Worm (Caenorhabditis elegans) whole organism, young adult: ENCODE results near the gene npp-20.

ENCODE experiments used
- F23B12.7 ChIP-seq: sonication (generic microtip); optimal IDR thresholded peaks from 2 replicates; lab custom pipeline; 2017; ENCODE audit warnings: missing genetic modification characterization, mild to moderate bottlenecking, missing compliant biosample characterization, antibody characterized with exemption, moderate library complexity; ENCODE audit not compliant: insufficient read depth
- F55B11.4 ChIP-seq: sonication (generic microtip); optimal IDR thresholded peaks from 2 replicates; lab custom pipeline; 2016; ENCODE audit warnings: missing compliant biosample characterization, missing genetic modification characterization, borderline replicate concordance; ENCODE audit not compliant: insufficient read depth
- K12H6.12 ChIP-seq: fragments of 200-800 bp; sonication (Bioruptor generic); optimal IDR thresholded peaks from 2 replicates; lab custom pipeline; 2018; ENCODE audit warnings: mild to moderate bottlenecking, missing genetic modification characterization, missing compliant biosample characterization
- Y53F4B.3 ChIP-seq: fragments of 200-800 bp; sonication (Bioruptor generic); IDR thresholded peaks from 2 replicates; pipeline ENCODE4 v1.3.6; 2022; ENCODE audit warnings: missing genetic modification reagents, missing genetic modification characterization, missing compliant biosample characterization
- Y79H2A.3 ChIP-seq: fragments of 200-800 bp; sonication (Bioruptor generic); conservative IDR thresholded peaks from 2 replicates; pipeline ENCODE4 v1.3.6; 2022; ENCODE audit warnings: missing genetic modification reagents, missing genetic modification characterization, missing compliant biosample characterization
- Y95B8A.8 ChIP-seq: fragments of 200-800 bp; sonication (Bioruptor generic); IDR thresholded peaks from 2 replicates; pipeline ENCODE4 v1.3.6; 2022; ENCODE audit warnings: missing genetic modification reagents, missing genetic modification characterization, missing compliant biosample characterization
- ZK185.1 ChIP-seq: sonication (generic microtip); optimal IDR thresholded peaks from 2 replicates; lab custom pipeline; 2016; ENCODE audit warnings: mild to moderate bottlenecking, missing genetic modification characterization, missing compliant biosample characterization; ENCODE audit not compliant: poor library complexity, severe bottlenecking
- aptf-2 ChIP-seq: fragments of 200-800 bp; sonication (Bioruptor generic); conservative IDR thresholded peaks from 2 replicates; pipeline ENCODE4 v1.3.6; 2022; ENCODE audit warnings: missing genetic modification reagents, missing genetic modification characterization, missing compliant biosample characterization
- aptf-3 ChIP-seq: fragments of 200-800 bp; sonication (Bioruptor generic); IDR thresholded peaks from 2 replicates; pipeline ENCODE4 v1.3.6; 2022; ENCODE audit warnings: missing genetic modification characterization, missing compliant biosample characterization
- athp-1 ChIP-seq: sonication (generic microtip); optimal IDR thresholded peaks from 2 replicates; lab custom pipeline; 2017; ENCODE audit warnings: mild to moderate bottlenecking, missing genetic modification characterization, missing compliant biosample characterization
- attf-3 ChIP-seq: fragments of 200-800 bp; sonication (Bioruptor generic); conservative IDR thresholded peaks from 2 replicates; pipeline ENCODE4 v1.3.6; 2022; ENCODE audit warnings: missing genetic modification reagents, missing genetic modification characterization, missing compliant biosample characterization
- attf-6 ChIP-seq: fragments of 200-800 bp; sonication (Bioruptor generic); IDR thresholded peaks from 2 replicates; pipeline ENCODE4 v1.3.6; 2022; ENCODE audit warnings: missing genetic modification reagents, missing genetic modification characterization, missing compliant biosample characterization
- bed-2 ChIP-seq: fragments of 200-800 bp; sonication (Bioruptor generic); IDR thresholded peaks from 2 replicates; pipeline ENCODE4 v1.3.6; 2022; ENCODE audit warnings: missing genetic modification reagents, missing genetic modification characterization, missing compliant biosample characterization
- ccch-3 ChIP-seq: fragments of 200-800 bp; sonication (Bioruptor generic); optimal IDR thresholded peaks from 2 replicates; lab custom pipeline; 2018; ENCODE audit warnings: mild to moderate bottlenecking, missing genetic modification characterization, missing compliant biosample characterization
- cebp-1 ChIP-seq, 2 experiments: fragments of 200-800 bp in 1 of 2; sonication (Bioruptor generic) in 1 of 2; sonication (generic microtip) in 1 of 2; IDR thresholded peaks in 1 of 2; optimal IDR thresholded peaks in 1 of 2; 2 replicates each; pipeline versions ENCODE4 v1.3.6 to Lab custom; 2017 to 2022; ENCODE audit warnings: missing compliant biosample characterization in 2 of 2, missing genetic modification characterization in 2 of 2, mild to moderate bottlenecking in 1 of 2, missing genetic modification reagents in 1 of 2, moderate library complexity in 1 of 2
- ceh-27 ChIP-seq: fragments of 200-800 bp; sonication (Bioruptor generic); optimal IDR thresholded peaks from 2 replicates; lab custom pipeline; 2018; ENCODE audit warnings: mild to moderate bottlenecking, missing genetic modification characterization, moderate library complexity, missing compliant biosample characterization
- ceh-58 ChIP-seq: fragments of 200-800 bp; sonication (Bioruptor generic); IDR thresholded peaks from 2 replicates; pipeline ENCODE4 v1.3.6; 2022; ENCODE audit warnings: missing genetic modification characterization, missing compliant biosample characterization
- ceh-91 ChIP-seq: fragments of 200-800 bp; sonication (Bioruptor generic); IDR thresholded peaks from 2 replicates; pipeline ENCODE4 v1.3.6; 2022; ENCODE audit warnings: missing genetic modification reagents, missing genetic modification characterization, missing compliant biosample characterization
- die-1 ChIP-seq: sonication (generic microtip); optimal IDR thresholded peaks from 2 replicates; lab custom pipeline; 2016; ENCODE audit warnings: missing genotype, mild to moderate bottlenecking, missing genetic modification characterization, missing compliant biosample characterization
- dpff-1 ChIP-seq: sonication (generic microtip); optimal IDR thresholded peaks from 2 replicates; lab custom pipeline; 2017; ENCODE audit warnings: mild to moderate bottlenecking, missing genetic modification characterization, missing compliant biosample characterization
- egl-18 ChIP-seq: fragments of 200-800 bp; sonication (Bioruptor generic); IDR thresholded peaks from 2 replicates; pipeline ENCODE4 v1.3.6; 2022; ENCODE audit warnings: missing genetic modification reagents, missing genetic modification characterization, missing compliant biosample characterization
- fkh-3 ChIP-seq: sonication (generic microtip); optimal IDR thresholded peaks from 2 replicates; lab custom pipeline; 2016; ENCODE audit warnings: mild to moderate bottlenecking, missing genetic modification characterization, missing compliant biosample characterization
- gei-17 ChIP-seq: fragments of 200-800 bp; sonication (Bioruptor generic); optimal IDR thresholded peaks from 2 replicates; lab custom pipeline; 2018; ENCODE audit warnings: mild to moderate bottlenecking, missing genetic modification characterization, missing compliant biosample characterization
- hmg-20 ChIP-seq: fragments of 200-800 bp; sonication (Bioruptor generic); IDR thresholded peaks from 2 replicates; pipeline ENCODE4 v1.3.6; 2022; ENCODE audit warnings: missing genetic modification reagents, missing genetic modification characterization, missing compliant biosample characterization
- hrde-1 ChIP-seq: sonication (generic microtip); optimal IDR thresholded peaks from 2 replicates; lab custom pipeline; 2016; ENCODE audit warnings: missing genetic modification characterization, mild to moderate bottlenecking, missing compliant biosample characterization, moderate library complexity, missing genotype, missing genetic modification reagents, borderline replicate concordance
- hsf-1 ChIP-seq: fragments of 200-800 bp; sonication (Bioruptor generic); IDR thresholded peaks from 2 replicates; pipeline ENCODE4 v1.3.6; 2022; ENCODE audit warnings: missing genetic modification reagents, missing genetic modification characterization, missing compliant biosample characterization
- let-607 ChIP-seq, 2 experiments: fragments of 200-800 bp in 1 of 2; sonication (Bioruptor generic) in 1 of 2; sonication (generic microtip) in 1 of 2; optimal IDR thresholded peaks; 2 replicates each; lab custom pipeline; 2016 to 2018; ENCODE audit warnings: mild to moderate bottlenecking in 2 of 2, missing compliant biosample characterization in 2 of 2, missing genetic modification characterization in 2 of 2, moderate library complexity in 2 of 2, missing genotype in 1 of 2
- lin-54 ChIP-seq: fragments of 200-800 bp; sonication (Bioruptor generic); optimal IDR thresholded peaks from 2 replicates; lab custom pipeline; 2018; ENCODE audit warnings: mild to moderate bottlenecking, missing genetic modification characterization, missing compliant biosample characterization
- madf-10 ChIP-seq: sonication (generic microtip); optimal IDR thresholded peaks from 2 replicates; lab custom pipeline; 2016; ENCODE audit warnings: mild to moderate bottlenecking, missing genetic modification characterization, missing compliant biosample characterization
- madf-3 ChIP-seq: fragments of 200-800 bp; sonication (Bioruptor generic); IDR thresholded peaks from 2 replicates; pipeline ENCODE4 v1.3.6; 2022; ENCODE audit warnings: missing genetic modification reagents, missing genetic modification characterization, missing compliant biosample characterization
- mcd-1 ChIP-seq: fragments of 200-800 bp; sonication (Bioruptor generic); IDR thresholded peaks from 2 replicates; pipeline ENCODE4 v1.3.6; 2022; ENCODE audit warnings: missing genetic modification reagents, missing genetic modification characterization, missing compliant biosample characterization
- mel-28 ChIP-seq: sonication (generic microtip); optimal IDR thresholded peaks from 2 replicates; lab custom pipeline; 2016; ENCODE audit warnings: borderline replicate concordance, mild to moderate bottlenecking, missing genetic modification characterization, missing compliant biosample characterization
- mes-4 ChIP-seq: sonication (generic microtip); optimal IDR thresholded peaks from 2 replicates; lab custom pipeline; 2016; ENCODE audit warnings: missing genotype, missing genetic modification characterization, missing compliant biosample characterization
- nfya-1 ChIP-seq: sonication (generic microtip); optimal IDR thresholded peaks from 2 replicates; lab custom pipeline; 2017; ENCODE audit warnings: antibody characterized with exemption, missing compliant biosample characterization, missing genetic modification characterization, borderline replicate concordance; ENCODE audit not compliant: insufficient read depth
- nhr-179 ChIP-seq: sonication (generic microtip); optimal IDR thresholded peaks from 2 replicates; lab custom pipeline; 2016; ENCODE audit warnings: mild to moderate bottlenecking, missing genetic modification characterization, missing compliant biosample characterization
- nhr-27 ChIP-seq: fragments of 200-800 bp; sonication (Bioruptor generic); optimal IDR thresholded peaks from 2 replicates; lab custom pipeline; 2018; ENCODE audit warnings: mild to moderate bottlenecking, missing genetic modification characterization, moderate library complexity, missing compliant biosample characterization
- pha-4 ChIP-seq: fragments of 150-350 bp; sonication (generic microtip); optimal IDR thresholded peaks from 2 replicates; lab custom pipeline; 2014; ENCODE audit warnings: missing biosample characterization, missing genetic modification reagents, missing genetic modification characterization
- rec-8 ChIP-seq, 2 experiments: sonication (generic microtip); optimal IDR thresholded peaks; 2 replicates each; lab custom pipeline; 2016; ENCODE audit warnings: mild to moderate bottlenecking in 2 of 2, missing genetic modification characterization in 2 of 2, missing genetic modification reagents in 2 of 2, missing genotype in 2 of 2, missing biosample characterization in 1 of 2, missing compliant biosample characterization in 1 of 2, moderate library complexity in 1 of 2
- rpc-1 ChIP-seq, 2 experiments: fragments of 150-350 bp in 1 of 2; sonication (generic microtip) in 1 of 2; optimal IDR thresholded peaks; 2 replicates each; lab custom pipeline; 2014 to 2018; ENCODE audit warnings: missing biosample characterization in 1 of 2, missing genetic modification characterization in 1 of 2, missing genetic modification reagents in 1 of 2, missing genotype in 1 of 2
- sdz-38 ChIP-seq: sonication (generic microtip); optimal IDR thresholded peaks from 2 replicates; lab custom pipeline; 2016; ENCODE audit warnings: missing genotype, missing genetic modification characterization, missing compliant biosample characterization
- snpc-3.4 ChIP-seq: sonication (generic microtip); optimal IDR thresholded peaks from 2 replicates; lab custom pipeline; 2017; ENCODE audit warnings: missing genetic modification characterization, mild to moderate bottlenecking, missing compliant biosample characterization, antibody characterized with exemption, moderate library complexity, missing genotype, missing genetic modification reagents
- somi-1 ChIP-seq: fragments of 200-800 bp; sonication (Bioruptor generic); optimal IDR thresholded peaks from 2 replicates; lab custom pipeline; 2018; ENCODE audit warnings: mild to moderate bottlenecking, missing genetic modification characterization, missing compliant biosample characterization
- xnd-1 ChIP-seq: sonication (generic microtip); optimal IDR thresholded peaks from 2 replicates; lab custom pipeline; 2016; ENCODE audit warnings: missing genotype, missing genetic modification reagents, missing genetic modification characterization, missing compliant biosample characterization
- zfh-2 ChIP-seq: fragments of 200-800 bp; sonication (Bioruptor generic); conservative IDR thresholded peaks from 2 replicates; pipeline ENCODE4 v1.3.6; 2022; ENCODE audit warnings: missing genetic modification reagents, missing genetic modification characterization, missing compliant biosample characterization
- ztf-18 ChIP-seq: sonication (generic microtip); optimal IDR thresholded peaks from 2 replicates; lab custom pipeline; 2016; ENCODE audit warnings: missing genotype, mild to moderate bottlenecking, missing genetic modification characterization, missing compliant biosample characterization
- ztf-26 ChIP-seq: sonication (generic microtip); optimal IDR thresholded peaks from 2 replicates; lab custom pipeline; 2017; ENCODE audit warnings: missing genetic modification characterization, missing compliant biosample characterization
- ztf-3 ChIP-seq: fragments of 200-800 bp; sonication (Bioruptor generic); optimal IDR thresholded peaks from 2 replicates; lab custom pipeline; 2018; ENCODE audit warnings: mild to moderate bottlenecking, missing genetic modification characterization, missing compliant biosample characterization

Gene npp-20

DNA sequence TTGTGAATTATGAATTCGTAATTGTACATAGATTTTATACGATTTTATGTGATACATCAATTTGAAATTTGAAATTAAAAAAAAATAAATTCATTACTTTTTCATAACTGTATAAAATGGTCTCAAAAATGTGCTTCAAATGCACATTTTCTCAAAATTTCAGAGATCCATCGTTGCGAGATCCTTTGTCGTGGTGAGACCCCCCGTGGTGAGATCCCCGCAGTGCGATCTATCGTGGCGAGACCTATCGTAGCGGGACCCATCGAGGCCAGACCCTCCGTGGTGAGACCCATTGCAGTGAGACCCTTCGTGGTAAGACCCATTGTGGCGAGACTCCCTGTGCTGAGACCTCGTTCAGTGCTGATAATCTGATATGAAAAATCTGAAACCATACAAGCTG, 36.4 kb downstream of the npp-20 start (continued):
- TF ChIP-seq nfya-1 (tag; lab: Kevin White, UChicago): no peak
- no peak for TF ChIP-seq egl-18 (GFP tag; lab: Robert Waterston, UW)
- TF ChIP-seq gei-17 (GFP tag; lab: Kevin White, UChicago): no peak
- no peak for TF ChIP-seq attf-6 (GFP tag; lab: Robert Waterston, UW)
- TF ChIP-seq die-1 (tag; lab: Kevin White, UChicago): no peak
- TF ChIP-seq ceh-58 (GFP tag; lab: Robert Waterston, UW): no peak
- TF ChIP-seq rec-8 (tag; optimal IDR thresholded peaks at IDR 0.05; lab: Kevin White, UChicago): no peak
- TF ChIP-seq dpff-1 (tag; lab: Kevin White, UChicago): no peak
- no peak for TF ChIP-seq fkh-3 (tag; lab: Kevin White, UChicago)
- no peak for TF ChIP-seq aptf-2 (GFP tag; lab: Robert Waterston, UW)
- TF ChIP-seq bed-2 (GFP tag; lab: Robert Waterston, UW): no peak
- no peak for TF ChIP-seq sdz-38 (tag; lab: Kevin White, UChicago)
- no peak for TF ChIP-seq attf-3 (GFP tag; lab: Robert Waterston, UW)
- TF ChIP-seq ztf-18 (tag; lab: Kevin White, UChicago): no peak
- TF ChIP-seq aptf-3 (GFP tag; lab: Robert Waterston, UW): no peak
- TF ChIP-seq ceh-91 (GFP tag; lab: Robert Waterston, UW): no peak
- no peak for TF ChIP-seq ztf-3 (GFP tag; lab: Kevin White, UChicago)
- no peak for TF ChIP-seq hsf-1 (GFP tag; lab: Robert Waterston, UW)
- no peak for TF ChIP-seq hmg-20
- no peak for TF ChIP-seq athp-1
- TF ChIP-seq snpc-3.4: no peak
- no peak for TF ChIP-seq ceh-27 (GFP tag; lab: Kevin White, UChicago)
- TF ChIP-seq K12H6.12 (tag; lab: Kevin White, UChicago): no peak
- no peak for TF ChIP-seq F23B12.7
- no peak for TF ChIP-seq cebp-1 (GFP tag; IDR thresholded peaks at IDR 0.05; lab: Robert Waterston, UW)
- peak; percentile 61 for TF ChIP-seq cebp-1 (tag; optimal IDR thresholded peaks at IDR 0.05; lab: Kevin White, UChicago)
- 0 out of 2 replicates have a peak, but pooled peaks have one; percentile 53 for TF ChIP-seq Y95B8A.8
- TF ChIP-seq ZK185.1 (tag; lab: Kevin White, UChicago): peak; percentile 34
- TF ChIP-seq F55B11.4 (tag; lab: Kevin White, UChicago): no peak
- no peak for TF ChIP-seq let-607 (tag; optimal IDR thresholded peaks at IDR 0.05; lab: Kevin White, UChicago)
- no peak for TF ChIP-seq xnd-1
- no peak for TF ChIP-seq madf-10 (tag; lab: Kevin White, UChicago)
- TF ChIP-seq ztf-26: peak; percentile 56
- no peak for TF ChIP-seq nhr-27 (tag; lab: Kevin White, UChicago)
- TF ChIP-seq hrde-1 (tag; lab: Kevin White, UChicago): no peak
- no peak for TF ChIP-seq lin-54 (GFP tag; lab: Kevin White, UChicago)
- no peak for TF ChIP-seq rpc-1 (optimal IDR thresholded peaks at IDR 0.05; lab: Kevin White, UChicago)
- TF ChIP-seq rpc-1 (tag; optimal IDR thresholded peaks at IDR 0.05; lab: Kevin White, UChicago): no peak
- no peak for TF ChIP-seq ccch-3 (GFP tag; lab: Kevin White, UChicago)
- TF ChIP-seq zfh-2 (GFP tag; lab: Robert Waterston, UW): no peak
- no peak for TF ChIP-seq Y79H2A.3 (GFP tag; lab: Robert Waterston, UW)
- TF ChIP-seq madf-3: no peak
- TF ChIP-seq somi-1 (GFP tag; lab: Kevin White, UChicago): no peak
- TF ChIP-seq mes-4: no peak
- no peak for TF ChIP-seq pha-4 (tag; lab: Kevin White, UChicago)
- no peak for TF ChIP-seq Y53F4B.3
- TF ChIP-seq mcd-1 (GFP tag; lab: Robert Waterston, UW): no peak
- no peak for TF ChIP-seq mel-28 (tag; lab: Kevin White, UChicago)
- no peak for TF ChIP-seq nhr-179 (tag; lab: Kevin White, UChicago)
